Fruit fly (Drosophila melanogaster) whole organism, embryonic: Measurements from ENCODE around the gene CG2614.

Experiments used
- ATbp ChIP-seq: fragments of 200-800 bp; sonication (Bioruptor generic); optimal IDR thresholded peaks from 2 replicates; lab custom pipeline; 2017; ENCODE audit warnings: missing biosample characterization, mild to moderate bottlenecking, missing genetic modification characterization, missing genetic modification reagents
- Aef1 ChIP-seq: fragments of 200-800 bp; sonication (Bioruptor generic); IDR thresholded peaks from 3 replicates; pipeline ENCODE4 v1.3.6; 2022; ENCODE audit warnings: missing biosample characterization, missing genetic modification characterization
- Awh ChIP-seq: fragments of 200-800 bp; sonication (Bioruptor generic); IDR thresholded peaks from 2 replicates; pipeline ENCODE4, ENCODE4 v1.3.6; 2022; ENCODE audit warnings: missing biosample characterization, missing genetic modification characterization
- Bdp1 ChIP-seq: fragments of 200-800 bp; sonication (Bioruptor generic); optimal IDR thresholded peaks from 3 replicates; lab custom pipeline; 2016; ENCODE audit warnings: missing biosample characterization, missing genetic modification characterization
- BtbVII ChIP-seq: fragments of 200-800 bp; sonication (Bioruptor generic); optimal IDR thresholded peaks from 3 replicates; lab custom pipeline; 2017; ENCODE audit warnings: missing biosample characterization, mild to moderate bottlenecking, missing genetic modification characterization
- CG11085 ChIP-seq: fragments of 200-800 bp; sonication (Bioruptor generic); IDR thresholded peaks from 2 replicates; pipeline ENCODE4 v1.3.6; 2022; ENCODE audit warnings: missing biosample characterization, missing genetic modification characterization
- CG11696 ChIP-seq: fragments of 200-800 bp; sonication (Bioruptor generic); IDR thresholded peaks from 2 replicates; pipeline ENCODE4 v1.3.6; 2022; ENCODE audit warnings: missing biosample characterization, missing genetic modification characterization
- CG12299 ChIP-seq: fragments of 200-800 bp; sonication (Bioruptor generic); optimal IDR thresholded peaks from 2 replicates; lab custom pipeline; 2018; ENCODE audit warnings: missing biosample characterization, mild to moderate bottlenecking, missing genetic modification characterization
- CG13296 ChIP-seq: fragments of 200-800 bp; sonication (Bioruptor generic); optimal IDR thresholded peaks from 3 replicates; lab custom pipeline; 2018; ENCODE audit warnings: missing biosample characterization, mild to moderate bottlenecking, missing genetic modification characterization
- CG14441 ChIP-seq: fragments of 200-800 bp; sonication (Bioruptor generic); IDR thresholded peaks from 2 replicates; pipeline ENCODE4 v1.3.6; 2022; ENCODE audit warnings: missing biosample characterization, missing genetic modification characterization
- CG15269 ChIP-seq: fragments of 200-800 bp; sonication (Bioruptor generic); optimal IDR thresholded peaks from 2 replicates; lab custom pipeline; 2018; ENCODE audit warnings: missing biosample characterization, mild to moderate bottlenecking, missing genetic modification characterization, moderate library complexity
- CG15696 ChIP-seq: fragments of 200-800 bp; sonication (Bioruptor generic); optimal IDR thresholded peaks from 2 replicates; lab custom pipeline; 2019; ENCODE audit warnings: missing biosample characterization, mild to moderate bottlenecking, missing genetic modification characterization, moderate library complexity
- CG16779 ChIP-seq: fragments of 200-800 bp; sonication (Bioruptor generic); IDR thresholded peaks from 2 replicates; pipeline ENCODE4 v1.3.6; 2022; ENCODE audit warnings: missing biosample characterization, missing genetic modification characterization
- CG16813 ChIP-seq: fragments of 200-800 bp; sonication (Bioruptor generic); IDR thresholded peaks from 3 replicates; pipeline ENCODE4 v1.3.6; 2022; ENCODE audit warnings: missing biosample characterization, missing genetic modification characterization; ENCODE audit not compliant: partially characterized antibody
- CG18262 ChIP-seq: fragments of 200-800 bp; optimal IDR thresholded peaks from 3 replicates; lab custom pipeline; 2019; ENCODE audit warnings: missing biosample characterization, mild to moderate bottlenecking, missing genetic modification characterization, moderate library complexity
- CG2678 ChIP-seq: fragments of 200-800 bp; sonication (Bioruptor generic); optimal IDR thresholded peaks from 3 replicates; lab custom pipeline; 2019; ENCODE audit warnings: missing biosample characterization, mild to moderate bottlenecking, missing genetic modification characterization, moderate library complexity
- CG2889 ChIP-seq: fragments of 200-800 bp; sonication (Bioruptor generic); IDR thresholded peaks from 3 replicates; pipeline ENCODE4 v1.3.6; 2022; ENCODE audit warnings: missing biosample characterization, missing genetic modification characterization
- CG33213 ChIP-seq: fragments of 200-800 bp; sonication (Bioruptor generic); optimal IDR thresholded peaks from 3 replicates; lab custom pipeline; 2016; ENCODE audit warnings: missing biosample characterization, missing genetic modification characterization
- CG33557 ChIP-seq: fragments of 200-800 bp; sonication (Bioruptor generic); optimal IDR thresholded peaks from 2 replicates; lab custom pipeline; 2019; ENCODE audit warnings: missing biosample characterization, mild to moderate bottlenecking, missing genetic modification characterization, moderate library complexity
- CG4820 ChIP-seq: fragments of 200-800 bp; sonication (Bioruptor generic); optimal IDR thresholded peaks from 3 replicates; lab custom pipeline; 2016; ENCODE audit warnings: missing biosample characterization, missing genetic modification characterization
- CG6689 ChIP-seq: fragments of 200-800 bp; sonication (Bioruptor generic); IDR thresholded peaks from 2 replicates; pipeline ENCODE4 v1.3.6; 2022; ENCODE audit warnings: missing biosample characterization, missing genetic modification characterization
- CG6813 ChIP-seq: fragments of 200-800 bp; sonication (Bioruptor generic); optimal IDR thresholded peaks from 2 replicates; lab custom pipeline; 2017; ENCODE audit warnings: missing biosample characterization, missing genetic modification characterization, mild to moderate bottlenecking, moderate library complexity, missing genetic modification reagents
- CG7987 ChIP-seq: fragments of 200-800 bp; sonication (Bioruptor generic); optimal IDR thresholded peaks from 2 replicates; lab custom pipeline; 2018; ENCODE audit warnings: missing biosample characterization, mild to moderate bottlenecking, missing genetic modification characterization, moderate library complexity
- CG8924 ChIP-seq: fragments of 200-800 bp; optimal IDR thresholded peaks from 3 replicates; lab custom pipeline; 2019; ENCODE audit warnings: missing biosample characterization, mild to moderate bottlenecking, missing genetic modification characterization, moderate library complexity
- CG9437 ChIP-seq: fragments of 200-800 bp; sonication (Bioruptor generic); optimal IDR thresholded peaks from 2 replicates; lab custom pipeline; 2018; ENCODE audit warnings: missing biosample characterization, mild to moderate bottlenecking, missing genetic modification characterization
- CG9797 ChIP-seq: fragments of 200-800 bp; sonication (Bioruptor generic); optimal IDR thresholded peaks from 3 replicates; lab custom pipeline; 2018; ENCODE audit warnings: missing biosample characterization, mild to moderate bottlenecking, missing genetic modification characterization
- Fer2 ChIP-seq: fragments of 200-800 bp; sonication (Bioruptor generic); optimal IDR thresholded peaks from 2 replicates; lab custom pipeline; 2018; ENCODE audit warnings: missing biosample characterization, mild to moderate bottlenecking, missing genetic modification characterization, moderate library complexity
- Gug ChIP-seq: fragments of 200-800 bp; sonication (Bioruptor generic); IDR thresholded peaks from 4 replicates; pipeline ENCODE4 v1.3.6; 2022; ENCODE audit warnings: missing biosample characterization, missing genetic modification characterization
- HLH4C ChIP-seq: fragments of 200-800 bp; sonication (Bioruptor generic); IDR thresholded peaks from 3 replicates; pipeline ENCODE4 v1.3.6; 2022; ENCODE audit warnings: missing biosample characterization, missing genetic modification characterization; ENCODE audit not compliant: partially characterized antibody
- HmgZ ChIP-seq: fragments of 200-800 bp; sonication (Bioruptor generic); optimal IDR thresholded peaks from 2 replicates; lab custom pipeline; 2018; ENCODE audit warnings: missing biosample characterization, mild to moderate bottlenecking, missing genetic modification characterization
- MESR4 ChIP-seq: fragments of 200-800 bp; sonication (Bioruptor generic); optimal IDR thresholded peaks from 2 replicates; lab custom pipeline; 2018; ENCODE audit warnings: missing biosample characterization, mild to moderate bottlenecking, missing genetic modification characterization, moderate library complexity
- NC2α ChIP-seq: fragments of 200-800 bp; sonication (Bioruptor generic); optimal IDR thresholded peaks from 2 replicates; lab custom pipeline; 2016; ENCODE audit warnings: missing biosample characterization, missing genetic modification characterization
- Poxn ChIP-seq: fragments of 200-800 bp; sonication (Bioruptor generic); IDR thresholded peaks from 2 replicates; pipeline ENCODE4 v1.3.6; 2022; ENCODE audit warnings: missing biosample characterization, missing genetic modification characterization
- ac ChIP-seq: fragments of 200-800 bp; sonication (Bioruptor generic); optimal IDR thresholded peaks from 3 replicates; lab custom pipeline; 2017; ENCODE audit warnings: missing biosample characterization, mild to moderate bottlenecking, missing genetic modification characterization
- aop ChIP-seq: fragments of 200-800 bp; sonication (Bioruptor generic); IDR thresholded peaks from 2 replicates; pipeline ENCODE4 v1.3.6; 2022; ENCODE audit warnings: missing biosample characterization, missing genetic modification characterization
- ase ChIP-seq: fragments of 200-800 bp; sonication (Bioruptor generic); IDR thresholded peaks from 3 replicates; pipeline ENCODE4 v1.3.6; 2022; ENCODE audit warnings: missing biosample characterization, missing genetic modification characterization
- bbx ChIP-seq: fragments of 200-800 bp; sonication (Bioruptor generic); IDR thresholded peaks from 2 replicates; pipeline ENCODE4 v1.3.6; 2022; ENCODE audit warnings: missing biosample characterization, missing genetic modification characterization; ENCODE audit not compliant: partially characterized antibody
- bowl ChIP-seq: fragments of 200-800 bp; sonication (Bioruptor generic); IDR thresholded peaks from 2 replicates; pipeline ENCODE4 v1.3.6; 2022; ENCODE audit warnings: missing biosample characterization, missing genetic modification characterization
- cad ChIP-seq: fragments of >200 bp; optimal IDR thresholded peaks from 2 replicates; lab custom pipeline; 2017; ENCODE audit warnings: missing biosample characterization, missing genetic modification characterization
- danr ChIP-seq: fragments of 200-800 bp; sonication (Bioruptor generic); IDR thresholded peaks from 2 replicates; pipeline ENCODE4 v1.3.6; 2022; ENCODE audit warnings: missing biosample characterization, missing genetic modification characterization
- dm ChIP-seq: fragments of 200-800 bp; sonication (Bioruptor generic); optimal IDR thresholded peaks from 3 replicates; lab custom pipeline; 2016; ENCODE audit warnings: missing biosample characterization, missing genetic modification characterization
- ems ChIP-seq: fragments of 200-800 bp; sonication (Bioruptor generic); optimal IDR thresholded peaks from 3 replicates; lab custom pipeline; 2016; ENCODE audit warnings: missing biosample characterization, missing genetic modification characterization
- exex ChIP-seq: fragments of 200-800 bp; sonication (Bioruptor generic); optimal IDR thresholded peaks from 4 replicates; lab custom pipeline; 2018; ENCODE audit warnings: missing biosample characterization, mild to moderate bottlenecking, missing genetic modification characterization, moderate library complexity
- gfzf ChIP-seq: fragments of 200-800 bp; sonication (Bioruptor generic); optimal IDR thresholded peaks from 2 replicates; lab custom pipeline; 2016; ENCODE audit warnings: missing biosample characterization, mild to moderate bottlenecking, missing genetic modification characterization, moderate library complexity
- grau ChIP-seq: fragments of 200-800 bp; optimal IDR thresholded peaks from 3 replicates; lab custom pipeline; 2019; ENCODE audit warnings: missing biosample characterization, mild to moderate bottlenecking, missing genetic modification characterization, moderate library complexity
- org-1 ChIP-seq: fragments of 200-800 bp; sonication (Bioruptor generic); optimal IDR thresholded peaks from 2 replicates; lab custom pipeline; 2017; ENCODE audit warnings: missing biosample characterization, missing genetic modification characterization
- pzg ChIP-seq: fragments of 200-800 bp; sonication (Bioruptor generic); optimal IDR thresholded peaks from 3 replicates; lab custom pipeline; 2018; ENCODE audit warnings: missing biosample characterization, mild to moderate bottlenecking, missing genetic modification characterization, moderate library complexity
- slp2 ChIP-seq: fragments of 200-800 bp; sonication (Bioruptor generic); optimal IDR thresholded peaks from 2 replicates; lab custom pipeline; 2016; ENCODE audit warnings: missing biosample characterization, missing genetic modification characterization
- ttk ChIP-seq: fragments of 200-800 bp; sonication (Bioruptor generic); IDR thresholded peaks from 2 replicates; pipeline ENCODE4 v2.1.2; 2022; ENCODE audit warnings: missing biosample characterization, missing genetic modification characterization
- wor ChIP-seq: fragments of 200-800 bp; sonication (Bioruptor generic); IDR thresholded peaks from 2 replicates; pipeline ENCODE4 v1.3.6; 2022; ENCODE audit warnings: missing biosample characterization, missing genetic modification characterization
- zen2 ChIP-seq: fragments of 200-800 bp; sonication (Bioruptor generic); IDR thresholded peaks from 3 replicates; pipeline ENCODE4 v1.3.6; 2022; ENCODE audit warnings: missing biosample characterization, missing genetic modification characterization; ENCODE audit not compliant: partially characterized antibody

The CG2614 gene

dm6 chr2L:20656110-20656509, at the start of gene CG2614, which contains the start of gene brun (continued):
- TF ChIP-seq CG13296 (GFP tag; lab: Kevin White, UChicago) (no peak), ATbp (GFP tag; lab: Kevin White, UChicago) (no peak), grau (tag; lab: Kevin White, UChicago) (peak; percentile 63), CG7987 (no peak), NC2α (peak; percentile 14), zen2 (GFP tag; lab: Robert Waterston, UW) (peak; percentile 59; the same call in 1 of the 3 replicates), Fer2 (tag; lab: Kevin White, UChicago) (peak; percentile 29), bowl (GFP tag; lab: Robert Waterston, UW) (no peak), CG6689 (peak; percentile 80), gfzf (GFP tag; lab: Kevin White, UChicago) (peak; percentile 70), CG33213 (GFP tag; lab: Kevin White, UChicago) (peak; percentile 65), wor (GFP tag; lab: Robert Waterston, UW) (peak; percentile 58), Poxn (GFP tag; lab: Robert Waterston, UW) (peak; percentile 13; the same call in 1 of the 2 replicates), org-1 (GFP tag; lab: Kevin White, UChicago) (no peak), CG4820 (GFP tag; lab: Kevin White, UChicago) (peak; percentile 62), CG9797 (GFP tag; lab: Kevin White, UChicago) (peak; percentile 93), ttk (GFP tag; lab: Robert Waterston, UW) (peak; percentile 38; the same call in 1 of the 2 replicates), CG18262 (tag; lab: Kevin White, UChicago) (no peak), ase (peak; percentile 46; the same call in 1 of the 3 replicates), Awh (GFP tag; lab: Robert Waterston, UW) (no peak), ac (GFP tag; lab: Kevin White, UChicago) (no peak), HmgZ (peak; percentile 62), Bdp1 (GFP tag; lab: Kevin White, UChicago) (no peak), CG6813 (GFP tag; lab: Kevin White, UChicago) (no peak), exex (tag; lab: Kevin White, UChicago) (no peak), aop (GFP tag; lab: Robert Waterston, UW) (no peak), CG15269 (tag; lab: Kevin White, UChicago) (no peak), CG8924 (tag; lab: Kevin White, UChicago) (no peak), cad (no peak), CG9437 (GFP tag; lab: Kevin White, UChicago) (peak; percentile 12), CG14441 (GFP tag; lab: Robert Waterston, UW) (peak; percentile 74), CG11696 (GFP tag; lab: Robert Waterston, UW) (no peak), dm (GFP tag; lab: Kevin White, UChicago) (peak; percentile 79), MESR4 (no peak), CG12299 (tag; lab: Kevin White, UChicago) (no peak), slp2 (peak; percentile 41), pzg (GFP tag; lab: Kevin White, UChicago) (peak; percentile 79), CG33557 (GFP tag; lab: Kevin White, UChicago) (peak; percentile 15), Gug (GFP tag; lab: Robert Waterston, UW) (peak; percentile 78; the same call in 3 of the 4 replicates), HLH4C (GFP tag; lab: Robert Waterston, UW) (peak; percentile 77), Aef1 (GFP tag; lab: Robert Waterston, UW) (peak; percentile 80), CG16779 (no peak), BtbVII (no peak), CG16813 (GFP tag; lab: Robert Waterston, UW) (peak; percentile 94), ems (peak; percentile 46), CG2889 (GFP tag; lab: Robert Waterston, UW) (0 out of 3 replicates have a peak, but pooled peaks have one; percentile 51), danr (peak; percentile 23; the same call in 1 of the 2 replicates), CG15696 (tag; lab: Kevin White, UChicago) (peak; percentile 53), bbx (peak; percentile 70; the same call in 1 of the 2 replicates), CG2678 (tag; lab: Kevin White, UChicago) (no peak), CG11085 (GFP tag; lab: Robert Waterston, UW) (0 out of 2 replicates have a peak, but pooled peaks have one; percentile 40)
